Fruit fly (Drosophila melanogaster) whole organism, wandering third instar larva: ENCODE results near the gene CG34056.

Source experiments
- Abd-B ChIP-seq: fragments of >200 bp; optimal IDR thresholded peaks from 2 replicates; lab custom pipeline; 2017; ENCODE audit warnings: missing biosample characterization, missing genetic modification characterization
- CG32264 ChIP-seq: fragments of 200-800 bp; sonication (Bioruptor generic); optimal IDR thresholded peaks from 2 replicates; lab custom pipeline; 2016; ENCODE audit warnings: missing biosample characterization, missing genetic modification characterization
- CrebA ChIP-seq: fragments of 200-800 bp; sonication (Bioruptor generic); optimal IDR thresholded peaks from 2 replicates; lab custom pipeline; 2016; ENCODE audit warnings: missing biosample characterization, mild to moderate bottlenecking, missing genetic modification characterization, borderline replicate concordance
- Hnf4 ChIP-seq: fragments of 200-800 bp; sonication (Bioruptor generic); optimal IDR thresholded peaks from 2 replicates; lab custom pipeline; 2016; ENCODE audit warnings: missing biosample characterization, mild to moderate bottlenecking, missing genetic modification characterization
- Rel ChIP-seq, 2 experiments: fragments of 200-800 bp; sonication (Bioruptor generic) in 1 of 2; optimal IDR thresholded peaks; 2 replicates in 1 of 2; 3 replicates in 1 of 2; lab custom pipeline; 2016 to 2019; ENCODE audit warnings: mild to moderate bottlenecking in 2 of 2, missing biosample characterization in 2 of 2, missing genetic modification characterization in 2 of 2, moderate library complexity in 1 of 2
- Sp1 ChIP-seq: fragments of 200-800 bp; sonication (Bioruptor generic); optimal IDR thresholded peaks from 3 replicates; lab custom pipeline; 2019; ENCODE audit warnings: missing biosample characterization, mild to moderate bottlenecking, missing genetic modification characterization, moderate library complexity
- br ChIP-seq: fragments of 200-800 bp; sonication (Bioruptor generic); optimal IDR thresholded peaks from 2 replicates; lab custom pipeline; 2016; ENCODE audit warnings: missing biosample characterization, missing genetic modification characterization
- brk ChIP-seq: fragments of 200-800 bp; sonication (Bioruptor generic); optimal IDR thresholded peaks from 2 replicates; lab custom pipeline; 2016; ENCODE audit warnings: missing biosample characterization, mild to moderate bottlenecking, missing genetic modification characterization
- dl ChIP-seq, 2 experiments: fragments of 175-275, 200-275 bp in 1 of 2; fragments of 200-275 bp in 1 of 2; sonication (Bioruptor generic); optimal IDR thresholded peaks; lab custom pipeline; 2018; ENCODE audit warnings: mild to moderate bottlenecking in 2 of 2, missing biosample characterization in 2 of 2, missing genetic modification characterization in 2 of 2, moderate library complexity in 2 of 2; ENCODE audit not compliant: partially characterized antibody in 2 of 2, insufficient read depth in 1 of 2
- dsf ChIP-seq: sonication (Bioruptor generic); optimal IDR thresholded peaks from 2 replicates; lab custom pipeline; 2016; ENCODE audit warnings: missing biosample characterization, missing genetic modification characterization, borderline replicate concordance
- h ChIP-seq: fragments of 200-800 bp; sonication (Bioruptor generic); optimal IDR thresholded peaks from 3 replicates; lab custom pipeline; 2016; ENCODE audit warnings: missing biosample characterization, mild to moderate bottlenecking, missing genetic modification characterization
- tai ChIP-seq: sonication (Bioruptor generic); optimal IDR thresholded peaks from 2 replicates; lab custom pipeline; 2016; ENCODE audit warnings: missing biosample characterization, missing genetic modification characterization
- woc ChIP-seq: sonication (Bioruptor generic); optimal IDR thresholded peaks from 2 replicates; lab custom pipeline; 2016; ENCODE audit warnings: missing biosample characterization, mild to moderate bottlenecking, missing genetic modification characterization

DNA sequence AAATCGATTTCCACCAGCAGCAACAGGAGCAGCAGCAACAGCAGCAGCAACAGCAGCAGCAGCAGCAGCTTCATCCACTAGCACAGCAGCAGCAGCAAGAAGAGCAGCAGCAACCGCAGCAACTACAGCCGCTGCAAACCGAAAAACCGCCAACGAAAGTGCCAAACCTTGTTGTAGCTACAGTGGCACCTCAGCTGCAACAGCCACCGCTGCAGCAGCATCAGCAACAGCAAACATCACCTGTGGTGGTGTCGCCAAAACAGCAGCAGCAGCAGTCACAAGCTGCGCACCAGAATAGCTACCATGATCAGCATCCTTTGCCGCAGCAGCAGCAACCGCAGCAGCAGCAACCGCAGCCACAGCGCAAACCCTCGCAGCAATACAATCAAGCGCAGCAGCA is 7.4 kb upstream of the CG34056 start:
- TF ChIP-seq tai (GFP tag; lab: Kevin White, UChicago): no peak
- no peak for TF ChIP-seq brk (GFP tag; lab: Kevin White, UChicago)
- no peak for TF ChIP-seq woc (GFP tag; lab: Kevin White, UChicago)
- no peak for TF ChIP-seq h (GFP tag; lab: Kevin White, UChicago)
- no peak for TF ChIP-seq br (GFP tag; lab: Kevin White, UChicago)
- TF ChIP-seq dl (GFP tag; optimal IDR thresholded peaks at IDR 0.05; lab: Kevin White, UChicago; ENCODE audit: insufficient read depth in 1 of 2, partially characterized antibody in 2 of 2): no peak
- TF ChIP-seq Sp1 (GFP tag; lab: Kevin White, UChicago): no peak
- TF ChIP-seq Abd-B: no peak
- no peak for TF ChIP-seq dsf
- no peak for TF ChIP-seq CG32264
- TF ChIP-seq Hnf4: no peak
- no peak for TF ChIP-seq Rel (GFP tag; optimal IDR thresholded peaks at IDR 0.05; lab: Kevin White, UChicago)
- TF ChIP-seq Rel (tag; optimal IDR thresholded peaks at IDR 0.05; lab: Kevin White, UChicago): no peak
- TF ChIP-seq CrebA (GFP tag; lab: Kevin White, UChicago): no peak
